Worm (Caenorhabditis elegans) whole organism, L4 larva: ENCODE results near the gene nhr-98.

Experiments used
- F37D6.2 ChIP-seq: sonication (generic microtip); optimal IDR thresholded peaks from 2 replicates; lab custom pipeline; 2016; ENCODE audit warnings: mild to moderate bottlenecking, missing genetic modification characterization, missing compliant biosample characterization
- arid-1 ChIP-seq: fragments of 200-800 bp; sonication (Bioruptor generic); conservative IDR thresholded peaks from 2 replicates; pipeline ENCODE4 v1.3.6; 2022; ENCODE audit warnings: missing genetic modification reagents, missing genetic modification characterization, missing compliant biosample characterization
- daf-16 ChIP-seq, 3 experiments: sonication (generic microtip); optimal IDR thresholded peaks; 2 replicates each; lab custom pipeline; 2016 to 2017; ENCODE audit warnings: missing genetic modification characterization in 3 of 3, missing genetic modification reagents in 3 of 3, mild to moderate bottlenecking in 2 of 3, missing compliant biosample characterization in 2 of 3, missing biosample characterization in 1 of 3, moderate library complexity in 1 of 3
- egl-27 ChIP-seq: sonication (generic microtip); optimal IDR thresholded peaks from 3 replicates; lab custom pipeline; 2017; ENCODE audit warnings: missing biosample characterization, missing genetic modification reagents, missing genetic modification characterization
- lin-13 ChIP-seq: fragments of 150-350 bp; optimal IDR thresholded peaks from 2 replicates; lab custom pipeline; 2014; ENCODE audit warnings: missing biosample characterization, missing genetic modification reagents, missing genetic modification characterization
- mdl-1 ChIP-seq, 2 experiments: fragments of 150-350 bp in 1 of 2; sonication (generic microtip) in 1 of 2; optimal IDR thresholded peaks; 2 replicates each; lab custom pipeline; 2014 to 2017; ENCODE audit warnings: missing biosample characterization in 2 of 2, missing genetic modification characterization in 2 of 2
- nhr-237 ChIP-seq: sonication (generic microtip); optimal IDR thresholded peaks from 2 replicates; lab custom pipeline; 2017; ENCODE audit warnings: missing biosample characterization, missing genetic modification characterization
- nhr-76 ChIP-seq: fragments of 150-350 bp; optimal IDR thresholded peaks from 2 replicates; lab custom pipeline; 2014; ENCODE audit warnings: missing biosample characterization, missing genetic modification characterization
- pha-4 ChIP-seq, 2 experiments: fragments of 150-350 bp in 1 of 2; fragments of 200-800 bp in 1 of 2; sonication (Bioruptor generic) in 1 of 2; IDR thresholded peaks in 1 of 2; optimal IDR thresholded peaks in 1 of 2; 2 replicates each; pipeline versions ENCODE4 v1.3.6 to Lab custom; 2014 to 2022; ENCODE audit warnings: missing genetic modification characterization in 2 of 2, missing genetic modification reagents in 2 of 2, missing biosample characterization in 1 of 2, missing compliant biosample characterization in 1 of 2
- saeg-2 ChIP-seq: fragments of 200-800 bp; sonication (Bioruptor generic); IDR thresholded peaks from 2 replicates; pipeline ENCODE4 v1.3.6; 2022; ENCODE audit warnings: missing genetic modification reagents, missing genetic modification characterization, missing compliant biosample characterization
- unc-62 ChIP-seq, 3 experiments: fragments of 150-350 bp in 1 of 3; sonication (generic microtip); optimal IDR thresholded peaks in 2 of 3; peaks in 1 of 3; 1 replicate in 1 of 3; 2 replicates in 2 of 3; lab custom pipeline; 2014 to 2017; ENCODE audit warnings: missing biosample characterization in 3 of 3, missing genetic modification characterization in 3 of 3, missing genetic modification reagents in 3 of 3, missing genotype in 1 of 3

- TF ChIP-seq nhr-237 (tag; lab: Kevin White, UChicago) (no peak), mdl-1 (tag; optimal IDR thresholded peaks at IDR 0.05; lab: Kevin White, UChicago) (no peak), daf-16 (GFP tag; optimal IDR thresholded peaks at IDR 0.05; lab: Kevin White, UChicago) (no peak), daf-16 (tag; optimal IDR thresholded peaks at IDR 0.05; lab: Kevin White, UChicago) (no peak), unc-62 (GFP tag; optimal IDR thresholded peaks at IDR 0.05 in 1 of 2; lab: Kevin White, UChicago) (no peak), unc-62 (tag; optimal IDR thresholded peaks at IDR 0.05; lab: Kevin White, UChicago) (no peak), pha-4 (GFP tag; IDR thresholded peaks at IDR 0.05; lab: Robert Waterston, UW) (no peak), pha-4 (tag; optimal IDR thresholded peaks at IDR 0.05; lab: Kevin White, UChicago) (no peak), arid-1 (GFP tag; lab: Robert Waterston, UW) (no peak), egl-27 (tag; lab: Kevin White, UChicago) (no peak), F37D6.2 (tag; lab: Kevin White, UChicago) (no peak), saeg-2 (no peak), lin-13 (GFP tag; lab: Kevin White, UChicago) (no peak), nhr-76 (tag; lab: Kevin White, UChicago) (no peak)
Observed at ce11 chrV:443193-443592, 10.5 kb upstream of the nhr-98 start, which contains the start of gene srh-33.
